Fruit fly (Drosophila melanogaster) Kc167 (cell line): ENCODE results near the gene Sec71.

Experiments
- Myc ChIP-seq: fragments of >200 bp; optimal IDR thresholded peaks from 2 replicates; lab custom pipeline; 2017; ENCODE audit warnings: missing external identifiers
- h ChIP-seq: fragments of >200 bp; optimal IDR thresholded peaks from 3 replicates; lab custom pipeline; 2018; ENCODE audit warnings: missing external identifiers
- psq ChIP-seq: fragments of >200 bp; optimal IDR thresholded peaks from 2 replicates; lab custom pipeline; 2017; ENCODE audit warnings: missing external identifiers

DNA sequence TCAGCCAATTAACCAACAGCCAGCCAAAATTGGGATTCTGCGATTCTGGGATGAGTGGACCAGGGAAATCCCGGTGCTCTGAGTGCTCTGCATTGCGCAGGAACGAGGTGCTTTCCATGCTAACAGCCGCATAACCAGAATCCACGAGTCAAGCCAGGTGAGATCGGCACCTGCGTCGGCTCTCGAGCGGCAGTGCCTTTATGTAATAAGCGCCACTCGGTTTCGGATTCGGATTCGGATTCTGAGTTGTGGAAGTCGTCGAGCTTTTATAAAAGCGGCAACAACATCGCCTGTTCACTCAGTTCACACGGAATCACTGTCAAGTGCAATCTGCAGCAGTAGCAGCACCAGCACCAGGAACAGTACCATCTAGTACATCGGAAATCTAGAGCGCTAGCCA is 27.6 kb downstream of the Sec71 start, which contains the start of gene b:
- TF ChIP-seq h (lab: Kevin White, UChicago) (no peak), Myc (lab: Kevin White, UChicago) (no peak), psq (lab: Kevin White, UChicago) (no peak)
